Fruit fly (Drosophila melanogaster): ENCODE data around the gene UQCR-Q.

DNA sequence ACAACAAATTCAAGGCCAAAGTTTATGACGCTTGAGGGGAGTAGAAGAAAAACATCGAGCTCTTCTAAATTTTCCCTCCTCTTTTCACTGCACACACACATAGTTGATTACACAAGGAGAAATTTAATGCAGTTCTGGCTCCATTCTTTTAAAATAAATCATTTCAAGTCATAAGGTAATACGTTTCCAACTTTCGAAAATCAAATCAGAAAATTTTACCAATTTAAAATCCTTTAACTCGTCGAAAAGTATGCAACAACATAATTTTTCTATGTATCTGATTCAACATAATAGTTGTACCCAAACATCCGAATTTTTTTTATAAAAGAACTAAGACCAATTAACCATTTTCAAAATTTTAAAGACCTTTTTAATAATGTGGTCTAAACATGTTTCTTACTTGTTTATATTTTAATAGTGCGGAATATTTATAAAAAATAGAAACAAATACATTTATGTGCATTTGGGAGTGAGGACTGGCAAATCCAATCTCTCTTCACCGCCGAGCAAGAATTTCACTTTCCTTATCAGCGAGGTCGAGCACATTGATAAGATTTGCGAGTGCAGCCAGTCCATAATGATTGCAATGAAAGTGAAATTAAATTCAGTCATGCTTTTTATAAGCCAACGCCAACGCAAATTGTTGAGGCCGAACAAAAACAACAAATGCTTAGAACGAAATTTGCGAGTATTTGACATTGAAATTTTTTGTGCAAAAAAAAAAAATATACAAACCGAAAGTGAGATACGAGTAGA, 31.6 kb downstream of the UQCR-Q start:
- no peak for TF ChIP-seq h (optimal IDR thresholded peaks at IDR 0.05)
- TF ChIP-seq Myc (optimal IDR thresholded peaks at IDR 0.05) = no peak
- no peak for TF ChIP-seq ttk (optimal IDR thresholded peaks at IDR 0.05)
- TF ChIP-seq psq (optimal IDR thresholded peaks at IDR 0.05) = no peak

Measured in Kc167 (cell line).